Worm (Caenorhabditis elegans): ENCODE results near the gene str-198.

DNA sequence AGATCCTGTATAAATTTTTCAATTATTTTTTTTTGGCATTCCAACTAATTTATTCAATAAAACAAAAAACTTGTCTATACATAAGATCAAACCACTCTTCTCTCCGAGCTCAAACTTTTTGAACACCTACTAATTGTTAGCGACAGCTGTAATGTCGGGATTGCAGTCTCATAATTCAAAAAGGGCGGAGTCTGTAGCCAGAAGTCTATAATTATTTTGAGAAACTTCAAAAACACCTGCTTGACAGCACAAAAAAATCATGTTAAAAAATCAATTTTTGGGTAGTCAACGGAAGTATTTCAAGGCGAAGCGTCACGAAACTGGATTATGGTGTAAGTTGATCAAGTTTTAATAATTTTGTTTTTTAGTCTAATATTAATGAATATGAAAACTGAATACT is 27.6 kb upstream of the str-198 start, which contains the start of gene srx-44:
- no peak for TF ChIP-seq flt-1 (GFP tag; IDR thresholded peaks at IDR 0.05)
- TF ChIP-seq cog-1 (tag; optimal IDR thresholded peaks at IDR 0.05), result no peak
- no peak for TF ChIP-seq ztf-29 (GFP tag; IDR thresholded peaks at IDR 0.05)
- no peak for TF ChIP-seq tab-1 (GFP tag; IDR thresholded peaks at IDR 0.05)
- no peak for TF ChIP-seq med-1 (GFP tag; optimal IDR thresholded peaks at IDR 0.05; ENCODE audit: insufficient read depth)
- TF ChIP-seq ref-1 (GFP tag; conservative IDR thresholded peaks at IDR 0.05), result no peak

Data from whole organism, midembryonic.